Worm (Caenorhabditis elegans) whole organism, mixed stage, embryonic: ENCODE data around the gene str-12.

ENCODE experiments used
- M03D4.4 ChIP-seq: sonication (generic microtip); optimal IDR thresholded peaks from 2 replicates; lab custom pipeline; 2017; ENCODE audit warnings: mild to moderate bottlenecking, missing genetic modification characterization, missing compliant biosample characterization
- bed-3 ChIP-seq: fragments of 200-800 bp; sonication (Bioruptor generic); optimal IDR thresholded peaks from 3 replicates; lab custom pipeline; 2018; ENCODE audit warnings: mild to moderate bottlenecking, missing genetic modification characterization, moderate library complexity, missing compliant biosample characterization
- blmp-1 ChIP-seq: fragments of 150-350 bp; optimal IDR thresholded peaks from 2 replicates; lab custom pipeline; 2014; ENCODE audit warnings: missing biosample characterization, missing genetic modification characterization
- ceh-39 ChIP-seq: fragments of 150-350 bp; optimal IDR thresholded peaks from 2 replicates; lab custom pipeline; 2014; ENCODE audit warnings: missing biosample characterization, missing genetic modification characterization
- ceh-43 ChIP-seq: fragments of 200-800 bp; sonication (Bioruptor generic); optimal IDR thresholded peaks from 2 replicates; lab custom pipeline; 2018; ENCODE audit warnings: mild to moderate bottlenecking, missing genetic modification characterization, moderate library complexity, missing compliant biosample characterization
- ceh-83 ChIP-seq: fragments of 200-800 bp; sonication (Bioruptor generic); optimal IDR thresholded peaks from 2 replicates; lab custom pipeline; 2018; ENCODE audit warnings: mild to moderate bottlenecking, missing genetic modification characterization, missing compliant biosample characterization
- ces-1 ChIP-seq: fragments of 150-350 bp; optimal IDR thresholded peaks from 2 replicates; lab custom pipeline; 2014; ENCODE audit warnings: missing biosample characterization, missing genetic modification reagents, missing genetic modification characterization
- cnd-1 ChIP-seq: fragments of 200-800 bp; sonication (Bioruptor generic); optimal IDR thresholded peaks from 2 replicates; lab custom pipeline; 2018; ENCODE audit warnings: mild to moderate bottlenecking, missing genetic modification characterization, missing compliant biosample characterization
- drap-1 ChIP-seq: fragments of 200-800 bp; sonication (Bioruptor generic); optimal IDR thresholded peaks from 3 replicates; lab custom pipeline; 2018; ENCODE audit warnings: mild to moderate bottlenecking, missing genetic modification characterization, missing compliant biosample characterization
- elt-1 ChIP-seq: sonication (generic microtip); optimal IDR thresholded peaks from 2 replicates; lab custom pipeline; 2017; ENCODE audit warnings: missing genetic modification characterization, mild to moderate bottlenecking, missing compliant biosample characterization, antibody characterized with exemption, moderate library complexity, borderline replicate concordance; ENCODE audit not compliant: insufficient read depth
- elt-3 ChIP-seq: fragments of 150-350 bp; optimal IDR thresholded peaks from 2 replicates; lab custom pipeline; 2014; ENCODE audit warnings: missing biosample characterization, missing genetic modification characterization
- flh-1 ChIP-seq: fragments of 200-800 bp; sonication (Bioruptor generic); optimal IDR thresholded peaks from 2 replicates; lab custom pipeline; 2018; ENCODE audit warnings: mild to moderate bottlenecking, missing genetic modification characterization, moderate library complexity, missing compliant biosample characterization
- ham-2 ChIP-seq: fragments of 200-800 bp; sonication (Bioruptor generic); optimal IDR thresholded peaks from 2 replicates; lab custom pipeline; 2018; ENCODE audit warnings: mild to moderate bottlenecking, missing genetic modification characterization, missing compliant biosample characterization
- hlh-1 ChIP-seq: fragments of 150-350 bp; optimal IDR thresholded peaks from 2 replicates; lab custom pipeline; 2014; ENCODE audit warnings: missing biosample characterization, missing genetic modification reagents, missing genetic modification characterization
- lin-13 ChIP-seq: fragments of 150-350 bp; optimal IDR thresholded peaks from 2 replicates; lab custom pipeline; 2014; ENCODE audit warnings: missing biosample characterization, missing genetic modification characterization
- lin-32 ChIP-seq: fragments of 200-800 bp; sonication (Bioruptor generic); optimal IDR thresholded peaks from 2 replicates; lab custom pipeline; 2018; ENCODE audit warnings: mild to moderate bottlenecking, missing genetic modification characterization, missing compliant biosample characterization
- lsy-2 ChIP-seq: fragments of 150-350 bp; optimal IDR thresholded peaks from 2 replicates; lab custom pipeline; 2014; ENCODE audit warnings: missing biosample characterization, missing genetic modification characterization
- mab-5 ChIP-seq: fragments of 150-350 bp; optimal IDR thresholded peaks from 2 replicates; lab custom pipeline; 2014; ENCODE audit warnings: missing biosample characterization, missing genetic modification characterization
- mep-1 ChIP-seq: fragments of 150-350 bp; optimal IDR thresholded peaks from 2 replicates; lab custom pipeline; 2017; ENCODE audit warnings: missing biosample characterization, missing genetic modification reagents, missing genetic modification characterization, inconsistent platforms
- mls-2 ChIP-seq: sonication (generic microtip); optimal IDR thresholded peaks from 2 replicates; lab custom pipeline; 2016; ENCODE audit warnings: mild to moderate bottlenecking, missing genetic modification characterization, moderate library complexity, missing compliant biosample characterization
- nhr-12 ChIP-seq: fragments of 150-350 bp; optimal IDR thresholded peaks from 2 replicates; lab custom pipeline; 2014; ENCODE audit warnings: missing biosample characterization, missing genetic modification characterization
- nhr-2 ChIP-seq: fragments of 150-350 bp; optimal IDR thresholded peaks from 2 replicates; lab custom pipeline; 2014; ENCODE audit warnings: missing biosample characterization, missing genetic modification characterization
- nhr-237 ChIP-seq: fragments of 150-350 bp; optimal IDR thresholded peaks from 2 replicates; lab custom pipeline; 2014; ENCODE audit warnings: missing biosample characterization, missing genetic modification characterization
- nhr-28 ChIP-seq: fragments of 150-350 bp; optimal IDR thresholded peaks from 2 replicates; lab custom pipeline; 2014; ENCODE audit warnings: missing biosample characterization, missing genetic modification characterization
- nhr-76 ChIP-seq: sonication (generic microtip); optimal IDR thresholded peaks from 2 replicates; lab custom pipeline; 2017; ENCODE audit warnings: missing biosample characterization, missing genetic modification characterization
- pha-4 ChIP-seq: fragments of 150-350 bp; optimal IDR thresholded peaks from 2 replicates; lab custom pipeline; 2018; ENCODE audit warnings: missing biosample characterization, missing genetic modification reagents, missing genetic modification characterization
- sem-2 ChIP-seq: fragments of 200-800 bp; sonication (Bioruptor generic); optimal IDR thresholded peaks from 2 replicates; lab custom pipeline; 2018; ENCODE audit warnings: mild to moderate bottlenecking, missing genetic modification characterization, missing compliant biosample characterization
- snpc-4 ChIP-seq: fragments of 150-350 bp; optimal IDR thresholded peaks from 2 replicates; lab custom pipeline; 2014; ENCODE audit warnings: missing biosample characterization, missing genetic modification characterization
- sptf-1 ChIP-seq: sonication (generic microtip); optimal IDR thresholded peaks from 2 replicates; lab custom pipeline; 2017; ENCODE audit warnings: mild to moderate bottlenecking, missing genetic modification characterization, moderate library complexity, missing compliant biosample characterization
- tbx-8 ChIP-seq: fragments of 200-800 bp; sonication (Bioruptor generic); optimal IDR thresholded peaks from 2 replicates; lab custom pipeline; 2018; ENCODE audit warnings: mild to moderate bottlenecking, missing genetic modification characterization, moderate library complexity, missing compliant biosample characterization
- unc-120 ChIP-seq: sonication (generic microtip); optimal IDR thresholded peaks from 2 replicates; lab custom pipeline; 2017; ENCODE audit warnings: missing genetic modification characterization, missing compliant biosample characterization; ENCODE audit not compliant: poor library complexity, severe bottlenecking
- unc-39 ChIP-seq: fragments of 150-350 bp; optimal IDR thresholded peaks from 2 replicates; lab custom pipeline; 2014; ENCODE audit warnings: missing biosample characterization, missing genetic modification characterization
- unc-62 ChIP-seq: fragments of 150-350 bp; optimal IDR thresholded peaks from 2 replicates; lab custom pipeline; 2014; ENCODE audit warnings: missing biosample characterization, missing genetic modification reagents, missing genetic modification characterization
- zip-8 ChIP-seq: fragments of 150-350 bp; optimal IDR thresholded peaks from 2 replicates; lab custom pipeline; 2014; ENCODE audit warnings: missing biosample characterization, missing genetic modification characterization
- ztf-11 ChIP-seq: fragments of 150-350 bp; optimal IDR thresholded peaks from 2 replicates; lab custom pipeline; 2014; ENCODE audit warnings: missing biosample characterization, missing genetic modification characterization

Gene str-12

DNA sequence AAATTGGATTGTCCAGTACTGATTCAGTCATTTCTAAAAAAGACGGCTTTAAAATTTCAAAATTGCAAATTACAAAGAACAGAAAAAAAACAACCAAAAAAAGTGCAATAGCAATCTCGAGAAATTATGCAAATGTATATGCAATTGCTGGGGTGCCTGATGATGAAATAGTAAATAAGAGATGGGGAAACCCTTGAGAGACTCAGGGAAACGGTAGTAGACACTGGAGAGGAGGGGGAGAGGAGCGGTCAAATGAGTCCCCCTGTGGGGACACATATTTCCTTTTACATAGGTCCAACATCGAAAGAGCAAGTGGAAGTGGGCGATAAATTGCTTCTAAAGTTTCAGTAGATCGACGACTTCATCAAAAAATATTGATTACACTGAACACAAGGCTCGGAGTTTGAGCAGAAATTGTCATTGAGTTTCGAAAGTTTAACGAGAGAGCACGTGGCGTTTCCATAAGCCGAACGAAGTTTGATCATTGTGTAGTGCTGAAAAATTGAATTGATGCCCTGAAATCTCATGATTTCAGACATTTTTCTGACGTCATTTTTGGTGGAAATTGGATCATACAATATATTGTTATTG is at the start of gene str-12, which contains the start of gene fbxa-153:
Gene str-12 (plus strand): TSS at position 541 of the 591 bp plus-strand sequence.
Gene fbxa-153 (minus strand): TSS at position 35 of the 591 bp plus-strand sequence.
- peak; percentile 20 for TF ChIP-seq zip-8 (tag; lab: Kevin White, UChicago)
- TF ChIP-seq drap-1 (GFP tag; lab: Kevin White, UChicago): peak; percentile 62
- no peak for TF ChIP-seq nhr-237
- peak; percentile 7 for TF ChIP-seq M03D4.4 (tag; lab: Kevin White, UChicago)
- no peak for TF ChIP-seq elt-1
- TF ChIP-seq sptf-1 (tag; lab: Kevin White, UChicago): no peak
- TF ChIP-seq nhr-2 (tag; lab: Kevin White, UChicago): peak; percentile 29
- TF ChIP-seq ceh-83: no peak
- TF ChIP-seq unc-39 (tag; lab: Kevin White, UChicago): no peak
- peak; percentile 52 for TF ChIP-seq cnd-1
- TF ChIP-seq sem-2 (GFP tag; lab: Kevin White, UChicago): no peak
- no peak for TF ChIP-seq mab-5 (tag; lab: Kevin White, UChicago)
- TF ChIP-seq unc-120: no peak
- TF ChIP-seq ceh-39: peak; percentile 48
- TF ChIP-seq ztf-11 (tag; lab: Kevin White, UChicago): no peak
- TF ChIP-seq ces-1 (GFP tag; lab: Kevin White, UChicago): peak; percentile 79
- no peak for TF ChIP-seq nhr-12 (tag; lab: Kevin White, UChicago)
- no peak for TF ChIP-seq hlh-1 (tag; lab: Kevin White, UChicago)
- no peak for TF ChIP-seq ceh-43 (GFP tag; lab: Kevin White, UChicago)
- peak; percentile 45 for TF ChIP-seq pha-4 (tag; lab: Kevin White, UChicago)
- TF ChIP-seq snpc-4 (tag; lab: Kevin White, UChicago): no peak
- no peak for TF ChIP-seq lin-13 (tag; lab: Kevin White, UChicago)
- TF ChIP-seq blmp-1 (tag; lab: Kevin White, UChicago): no peak
- peak; percentile 85 for TF ChIP-seq mep-1
- TF ChIP-seq lin-32 (GFP tag; lab: Kevin White, UChicago): no peak
- TF ChIP-seq nhr-28 (tag; lab: Kevin White, UChicago): no peak
- no peak for TF ChIP-seq nhr-76 (tag; lab: Kevin White, UChicago)
- no peak for TF ChIP-seq bed-3 (GFP tag; lab: Kevin White, UChicago)
- TF ChIP-seq lsy-2: no peak
- TF ChIP-seq ham-2: peak; percentile 17
- no peak for TF ChIP-seq elt-3 (tag; lab: Kevin White, UChicago)
- no peak for TF ChIP-seq tbx-8
- peak; percentile 44 for TF ChIP-seq mls-2
- TF ChIP-seq flh-1 (GFP tag; lab: Kevin White, UChicago): no peak
- TF ChIP-seq unc-62: no peak

DNA sequence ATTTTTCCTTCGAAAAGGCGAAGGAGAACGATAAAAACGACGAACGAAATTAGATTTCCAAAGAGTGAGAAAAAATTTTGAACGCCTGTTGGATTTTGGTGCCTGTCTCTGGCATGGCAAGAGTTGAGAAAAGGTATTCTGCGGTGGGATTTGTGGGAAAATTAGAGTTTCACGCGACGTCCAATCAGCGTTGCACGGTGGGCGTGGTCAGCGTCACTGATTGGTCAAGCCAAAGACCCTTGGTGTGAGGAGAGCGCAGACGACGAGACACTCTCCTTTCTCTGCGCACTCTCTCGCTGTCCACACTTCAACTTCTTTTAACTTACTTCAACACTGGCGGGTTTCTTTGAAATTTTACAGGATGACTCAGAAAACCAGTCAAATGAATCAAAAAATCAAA is 48.1 kb upstream of the str-12 start:
- no peak for TF ChIP-seq nhr-76 (tag; lab: Kevin White, UChicago)
- TF ChIP-seq sptf-1 (tag; lab: Kevin White, UChicago): no peak
- no peak for TF ChIP-seq elt-3 (tag; lab: Kevin White, UChicago)
- TF ChIP-seq lin-32 (GFP tag; lab: Kevin White, UChicago): no peak
- TF ChIP-seq ceh-39: no peak
- no peak for TF ChIP-seq unc-39 (tag; lab: Kevin White, UChicago)
- no peak for TF ChIP-seq zip-8 (tag; lab: Kevin White, UChicago)
- TF ChIP-seq ceh-83: no peak
- no peak for TF ChIP-seq elt-1
- no peak for TF ChIP-seq cnd-1
- no peak for TF ChIP-seq nhr-12 (tag; lab: Kevin White, UChicago)
- TF ChIP-seq mep-1: no peak
- no peak for TF ChIP-seq nhr-28 (tag; lab: Kevin White, UChicago)
- no peak for TF ChIP-seq nhr-2 (tag; lab: Kevin White, UChicago)
- TF ChIP-seq snpc-4 (tag; lab: Kevin White, UChicago): no peak
- TF ChIP-seq ceh-43 (GFP tag; lab: Kevin White, UChicago): no peak
- TF ChIP-seq unc-62: no peak

DNA sequence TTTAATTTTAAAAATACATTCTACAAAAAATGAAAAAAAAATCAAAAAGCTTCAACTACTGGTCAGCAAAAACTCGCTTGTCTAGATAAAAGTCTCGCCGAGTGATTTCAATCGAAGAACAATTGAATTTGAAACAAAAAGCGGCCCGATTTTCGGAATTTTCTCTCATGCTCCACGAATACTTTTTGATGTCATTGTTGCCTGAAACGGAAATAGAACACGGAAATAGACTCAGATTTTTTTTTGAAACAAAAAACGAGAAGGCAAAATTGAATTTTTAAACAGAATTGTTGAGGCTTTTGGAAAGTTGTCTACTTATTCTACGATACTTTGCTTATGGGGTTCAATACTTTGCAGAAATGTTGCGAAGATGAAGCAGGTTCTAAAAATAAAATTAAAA is 47.2 kb upstream of the str-12 start:
- TF ChIP-seq nhr-76 (tag; lab: Kevin White, UChicago) (no peak), ztf-11 (tag; lab: Kevin White, UChicago) (no peak), unc-62 (no peak), lin-13 (tag; lab: Kevin White, UChicago) (no peak), mep-1 (no peak)
